Worm (Caenorhabditis elegans) whole organism, young adult: ENCODE data around the gene unc-96.

Source experiments
- B0261.1 ChIP-seq: sonication (generic microtip); optimal IDR thresholded peaks from 2 replicates; lab custom pipeline; 2016; ENCODE audit warnings: mild to moderate bottlenecking, missing genetic modification characterization, moderate library complexity, missing compliant biosample characterization
- F57C9.4 ChIP-seq: sonication (generic microtip); optimal IDR thresholded peaks from 2 replicates; lab custom pipeline; 2017; ENCODE audit warnings: mild to moderate bottlenecking, missing genetic modification characterization, missing compliant biosample characterization
- K11D2.4 ChIP-seq: fragments of 200-800 bp; sonication (Bioruptor generic); IDR thresholded peaks from 2 replicates; pipeline ENCODE4 v1.3.6; 2022; ENCODE audit warnings: missing genetic modification reagents, missing genetic modification characterization, missing compliant biosample characterization
- K12H6.12 ChIP-seq: fragments of 200-800 bp; sonication (Bioruptor generic); optimal IDR thresholded peaks from 2 replicates; lab custom pipeline; 2018; ENCODE audit warnings: mild to moderate bottlenecking, missing genetic modification characterization, missing compliant biosample characterization
- T07F8.4 ChIP-seq: sonication (generic microtip); optimal IDR thresholded peaks from 2 replicates; lab custom pipeline; 2016; ENCODE audit warnings: mild to moderate bottlenecking, missing genetic modification characterization, moderate library complexity, missing compliant biosample characterization
- T26A5.8 ChIP-seq: sonication (generic microtip); optimal IDR thresholded peaks from 2 replicates; lab custom pipeline; 2016; ENCODE audit warnings: missing genetic modification characterization, missing compliant biosample characterization
- Y53F4B.3 ChIP-seq: fragments of 200-800 bp; sonication (Bioruptor generic); IDR thresholded peaks from 2 replicates; pipeline ENCODE4 v1.3.6; 2022; ENCODE audit warnings: missing genetic modification reagents, missing genetic modification characterization, missing compliant biosample characterization
- Y95B8A.8 ChIP-seq: fragments of 200-800 bp; sonication (Bioruptor generic); IDR thresholded peaks from 2 replicates; pipeline ENCODE4 v1.3.6; 2022; ENCODE audit warnings: missing genetic modification reagents, missing genetic modification characterization, missing compliant biosample characterization
- ZK185.1 ChIP-seq: sonication (generic microtip); optimal IDR thresholded peaks from 2 replicates; lab custom pipeline; 2016; ENCODE audit warnings: mild to moderate bottlenecking, missing genetic modification characterization, missing compliant biosample characterization; ENCODE audit not compliant: poor library complexity, severe bottlenecking
- ama-1 ChIP-seq, 3 experiments: fragments of 150-350 bp in 1 of 3; sonication (generic microtip) in 2 of 3; optimal IDR thresholded peaks; 2 replicates each; lab custom pipeline; 2014 to 2018; ENCODE audit warnings: missing biosample characterization in 2 of 3, missing genetic modification characterization in 2 of 3, missing genetic modification reagents in 2 of 3
- atf-7 ChIP-seq: sonication (generic microtip); optimal IDR thresholded peaks from 2 replicates; lab custom pipeline; 2017; ENCODE audit warnings: mild to moderate bottlenecking, missing genetic modification characterization, missing compliant biosample characterization
- cebp-1 ChIP-seq, 2 experiments: fragments of 200-800 bp in 1 of 2; sonication (Bioruptor generic) in 1 of 2; sonication (generic microtip) in 1 of 2; IDR thresholded peaks in 1 of 2; optimal IDR thresholded peaks in 1 of 2; 2 replicates each; pipeline versions ENCODE4 v1.3.6 to Lab custom; 2017 to 2022; ENCODE audit warnings: missing compliant biosample characterization in 2 of 2, missing genetic modification characterization in 2 of 2, mild to moderate bottlenecking in 1 of 2, missing genetic modification reagents in 1 of 2, moderate library complexity in 1 of 2
- efl-1 ChIP-seq: fragments of 150-350 bp; optimal IDR thresholded peaks from 2 replicates; lab custom pipeline; 2014; ENCODE audit warnings: missing biosample characterization, missing genetic modification reagents, missing genetic modification characterization
- egl-18 ChIP-seq: fragments of 200-800 bp; sonication (Bioruptor generic); IDR thresholded peaks from 2 replicates; pipeline ENCODE4 v1.3.6; 2022; ENCODE audit warnings: missing genetic modification reagents, missing genetic modification characterization, missing compliant biosample characterization
- egrh-3 ChIP-seq: fragments of 200-800 bp; sonication (Bioruptor generic); IDR thresholded peaks from 2 replicates; pipeline ENCODE4 v1.3.6; 2022; ENCODE audit warnings: missing genetic modification reagents, missing genetic modification characterization, missing compliant biosample characterization
- hrde-1 ChIP-seq: sonication (generic microtip); optimal IDR thresholded peaks from 2 replicates; lab custom pipeline; 2016; ENCODE audit warnings: missing genetic modification characterization, mild to moderate bottlenecking, missing compliant biosample characterization, moderate library complexity, missing genotype, missing genetic modification reagents, borderline replicate concordance
- mcd-1 ChIP-seq: fragments of 200-800 bp; sonication (Bioruptor generic); IDR thresholded peaks from 2 replicates; pipeline ENCODE4 v1.3.6; 2022; ENCODE audit warnings: missing genetic modification reagents, missing genetic modification characterization, missing compliant biosample characterization
- mel-28 ChIP-seq: sonication (generic microtip); optimal IDR thresholded peaks from 2 replicates; lab custom pipeline; 2016; ENCODE audit warnings: borderline replicate concordance, mild to moderate bottlenecking, missing genetic modification characterization, missing compliant biosample characterization
- nfya-1 ChIP-seq: sonication (generic microtip); optimal IDR thresholded peaks from 2 replicates; lab custom pipeline; 2017; ENCODE audit warnings: antibody characterized with exemption, missing compliant biosample characterization, missing genetic modification characterization, borderline replicate concordance; ENCODE audit not compliant: insufficient read depth
- rcor-1 ChIP-seq: fragments of 200-800 bp; sonication (Bioruptor generic); IDR thresholded peaks from 2 replicates; pipeline ENCODE4 v1.3.6; 2022; ENCODE audit warnings: missing genetic modification reagents, missing genetic modification characterization, missing compliant biosample characterization
- repo-1 ChIP-seq: sonication (generic microtip); optimal IDR thresholded peaks from 2 replicates; lab custom pipeline; 2017; ENCODE audit warnings: mild to moderate bottlenecking, missing genetic modification characterization, missing compliant biosample characterization
- rpc-1 ChIP-seq, 2 experiments: fragments of 150-350 bp in 1 of 2; sonication (generic microtip) in 1 of 2; optimal IDR thresholded peaks; 2 replicates each; lab custom pipeline; 2014 to 2018; ENCODE audit warnings: missing biosample characterization in 1 of 2, missing genetic modification characterization in 1 of 2, missing genetic modification reagents in 1 of 2, missing genotype in 1 of 2
- snpc-1.1 ChIP-seq: sonication (generic microtip); optimal IDR thresholded peaks from 2 replicates; lab custom pipeline; 2017; ENCODE audit warnings: missing genetic modification characterization, mild to moderate bottlenecking, missing compliant biosample characterization, antibody characterized with exemption, moderate library complexity, missing genotype, missing genetic modification reagents; ENCODE audit not compliant: insufficient read depth
- snpc-4 ChIP-seq, 5 experiments: fragments of 150-350 bp in 1 of 5; sonication (generic microtip) in 4 of 5; optimal IDR thresholded peaks; 2 replicates each; lab custom pipeline; 2014 to 2018; ENCODE audit warnings: missing genetic modification characterization in 5 of 5, missing biosample characterization in 3 of 5, antibody characterized with exemption in 2 of 5, mild to moderate bottlenecking in 2 of 5, missing compliant biosample characterization in 2 of 5, missing genotype in 2 of 5, moderate library complexity in 2 of 5, missing genetic modification reagents in 1 of 5
- somi-1 ChIP-seq: fragments of 200-800 bp; sonication (Bioruptor generic); optimal IDR thresholded peaks from 2 replicates; lab custom pipeline; 2018; ENCODE audit warnings: mild to moderate bottlenecking, missing genetic modification characterization, missing compliant biosample characterization
- sptf-2 ChIP-seq: fragments of 200-800 bp; sonication (Bioruptor generic); optimal IDR thresholded peaks from 2 replicates; lab custom pipeline; 2018; ENCODE audit warnings: mild to moderate bottlenecking, missing genetic modification characterization, missing compliant biosample characterization
- tbp1 ChIP-seq: fragments of 200-800 bp; sonication (Bioruptor generic); optimal IDR thresholded peaks from 2 replicates; lab custom pipeline; 2018; ENCODE audit warnings: mild to moderate bottlenecking, missing genetic modification characterization, missing compliant biosample characterization
- tlf-1 ChIP-seq: fragments of 200-800 bp; sonication (Bioruptor generic); optimal IDR thresholded peaks from 2 replicates; lab custom pipeline; 2018; ENCODE audit warnings: mild to moderate bottlenecking, missing genetic modification characterization, missing compliant biosample characterization
- zfh-2 ChIP-seq: fragments of 200-800 bp; sonication (Bioruptor generic); conservative IDR thresholded peaks from 2 replicates; pipeline ENCODE4 v1.3.6; 2022; ENCODE audit warnings: missing genetic modification reagents, missing genetic modification characterization, missing compliant biosample characterization
- ztf-18 ChIP-seq: sonication (generic microtip); optimal IDR thresholded peaks from 2 replicates; lab custom pipeline; 2016; ENCODE audit warnings: missing genotype, mild to moderate bottlenecking, missing genetic modification characterization, missing compliant biosample characterization
- ztf-6 ChIP-seq: fragments of 200-800 bp; sonication (Bioruptor generic); IDR thresholded peaks from 2 replicates; pipeline ENCODE4 v1.3.6; 2022; ENCODE audit warnings: missing genetic modification reagents, missing genetic modification characterization, missing compliant biosample characterization

Gene unc-96

ce11 chrX:621688-622087 lies 598 bp upstream of the unc-96 start:
- TF ChIP-seq zfh-2 (GFP tag; lab: Robert Waterston, UW) = peak; percentile 94
- no peak for TF ChIP-seq ama-1 (optimal IDR thresholded peaks at IDR 0.05; lab: Kevin White, UChicago)
- TF ChIP-seq ama-1 (GFP tag; optimal IDR thresholded peaks at IDR 0.05; lab: Kevin White, UChicago) = no peak
- peak; percentile 61; the same call in 1 of the 2 replicates for TF ChIP-seq egrh-3 (GFP tag; lab: Robert Waterston, UW)
- 0 out of 2 replicates have a peak, but pooled peaks have one; percentile 3 for TF ChIP-seq cebp-1 (GFP tag; IDR thresholded peaks at IDR 0.05; lab: Robert Waterston, UW)
- no peak for TF ChIP-seq cebp-1 (tag; optimal IDR thresholded peaks at IDR 0.05; lab: Kevin White, UChicago)

ce11 chrX:617730-618129 lies 3.4 kb downstream of the unc-96 start:
- no peak for TF ChIP-seq nfya-1 (tag; lab: Kevin White, UChicago)
- TF ChIP-seq tlf-1 (GFP tag; lab: Kevin White, UChicago) = no peak
- no peak for TF ChIP-seq ZK185.1 (tag; lab: Kevin White, UChicago)
- no peak for TF ChIP-seq hrde-1
- no peak for TF ChIP-seq K11D2.4 (GFP tag; lab: Robert Waterston, UW)
- TF ChIP-seq sptf-2 = no peak
- TF ChIP-seq mel-28 (tag; lab: Kevin White, UChicago) = no peak
- TF ChIP-seq rcor-1 (GFP tag; lab: Robert Waterston, UW) = no peak
- TF ChIP-seq T26A5.8 = no peak
- no peak for TF ChIP-seq egl-18 (GFP tag; lab: Robert Waterston, UW)
- no peak for TF ChIP-seq Y53F4B.3 (GFP tag; lab: Robert Waterston, UW)
- TF ChIP-seq F57C9.4 (tag; lab: Kevin White, UChicago) = no peak
- no peak for TF ChIP-seq K12H6.12 (tag; lab: Kevin White, UChicago)
- no peak for TF ChIP-seq efl-1

ce11 chrX:612783-613182 lies 8.3 kb downstream of the unc-96 start:
- TF ChIP-seq ztf-18 (tag; lab: Kevin White, UChicago) (no peak), snpc-4 (GFP tag; optimal IDR thresholded peaks at IDR 0.05; lab: Kevin White, UChicago) (no peak), snpc-4 (tag; optimal IDR thresholded peaks at IDR 0.05; lab: Kevin White, UChicago) (peak in 2 of 4 experiments; percentile 61 to 85)

ce11 chrX:609553-609952 lies 11.5 kb downstream of the unc-96 start:
- no peak for TF ChIP-seq B0261.1 (tag; lab: Kevin White, UChicago)
- no peak for TF ChIP-seq snpc-1.1 (tag; lab: Kevin White, UChicago)
- no peak for TF ChIP-seq repo-1
- TF ChIP-seq Y95B8A.8 (GFP tag; lab: Robert Waterston, UW) = no peak
- no peak for TF ChIP-seq T07F8.4 (tag; lab: Kevin White, UChicago)
- TF ChIP-seq ztf-6 = no peak
- TF ChIP-seq ama-1 (optimal IDR thresholded peaks at IDR 0.05; lab: Kevin White, UChicago) = no peak
- no peak for TF ChIP-seq ama-1 (GFP tag; optimal IDR thresholded peaks at IDR 0.05; lab: Kevin White, UChicago)
- TF ChIP-seq F57C9.4 (tag; lab: Kevin White, UChicago) = no peak
- no peak for TF ChIP-seq rpc-1 (optimal IDR thresholded peaks at IDR 0.05; lab: Kevin White, UChicago)
- no peak for TF ChIP-seq rpc-1 (tag; optimal IDR thresholded peaks at IDR 0.05; lab: Kevin White, UChicago)
- no peak for TF ChIP-seq egrh-3 (GFP tag; lab: Robert Waterston, UW)
- no peak for TF ChIP-seq mcd-1 (GFP tag; lab: Robert Waterston, UW)
- no peak for TF ChIP-seq tbp1 (GFP tag; lab: Kevin White, UChicago)
- TF ChIP-seq atf-7 (tag; lab: Kevin White, UChicago) = no peak
- TF ChIP-seq somi-1 = no peak
- TF ChIP-seq egl-18 (GFP tag; lab: Robert Waterston, UW) = no peak
